Fruit fly (Drosophila melanogaster) whole organism, embryonic: Measurements from ENCODE around the gene witty.

Experiments used
- Abd-B ChIP-seq: fragments of 200-800 bp; sonication (Bioruptor generic); optimal IDR thresholded peaks from 2 replicates; lab custom pipeline; 2018; ENCODE audit warnings: missing biosample characterization, mild to moderate bottlenecking, missing genetic modification characterization, moderate library complexity
- Atf6 ChIP-seq: fragments of 200-800 bp; sonication (Bioruptor generic); IDR thresholded peaks from 2 replicates; pipeline ENCODE4 v1.3.6; 2022; ENCODE audit warnings: missing biosample characterization, missing genetic modification characterization
- C15 ChIP-seq: fragments of 200-800 bp; sonication (Bioruptor generic); IDR thresholded peaks from 3 replicates; pipeline ENCODE4 v1.3.6; 2022; ENCODE audit warnings: missing biosample characterization, missing genetic modification characterization
- CG10462 ChIP-seq: fragments of 200-800 bp; sonication (Bioruptor generic); optimal IDR thresholded peaks from 2 replicates; lab custom pipeline; 2016; ENCODE audit warnings: missing biosample characterization, missing genetic modification characterization
- CG1233 ChIP-seq: fragments of 200-800 bp; sonication (Bioruptor generic); optimal IDR thresholded peaks from 4 replicates; lab custom pipeline; 2018; ENCODE audit warnings: missing biosample characterization, mild to moderate bottlenecking, missing genetic modification characterization
- CG13123 ChIP-seq: fragments of 200-800 bp; sonication (Bioruptor generic); optimal IDR thresholded peaks from 2 replicates; lab custom pipeline; 2016; ENCODE audit warnings: missing biosample characterization, missing genetic modification characterization
- CG14441 ChIP-seq: fragments of 200-800 bp; sonication (Bioruptor generic); IDR thresholded peaks from 2 replicates; pipeline ENCODE4 v1.3.6; 2022; ENCODE audit warnings: missing biosample characterization, missing genetic modification characterization
- CG14860 ChIP-seq: fragments of 200-800 bp; sonication (Bioruptor generic); IDR thresholded peaks from 3 replicates; pipeline ENCODE4 v1.3.6; 2022; ENCODE audit warnings: missing biosample characterization, missing genetic modification characterization; ENCODE audit not compliant: partially characterized antibody
- CG1529 ChIP-seq: fragments of 200-800 bp; sonication (Bioruptor generic); optimal IDR thresholded peaks from 3 replicates; lab custom pipeline; 2018; ENCODE audit warnings: missing biosample characterization, missing genetic modification characterization
- CG16815 ChIP-seq: fragments of 200-800 bp; sonication (Bioruptor generic); optimal IDR thresholded peaks from 3 replicates; lab custom pipeline; 2017; ENCODE audit warnings: missing biosample characterization, mild to moderate bottlenecking, missing genetic modification characterization
- CG17829 ChIP-seq: fragments of 200-800 bp; optimal IDR thresholded peaks from 2 replicates; lab custom pipeline; 2019; ENCODE audit warnings: missing biosample characterization, mild to moderate bottlenecking, missing genetic modification characterization, moderate library complexity
- CG1832 ChIP-seq: fragments of 200-800 bp; sonication (Bioruptor generic); optimal IDR thresholded peaks from 2 replicates; lab custom pipeline; 2017; ENCODE audit warnings: missing biosample characterization, mild to moderate bottlenecking, missing genetic modification characterization, inconsistent platforms
- CG2889 ChIP-seq: fragments of 200-800 bp; sonication (Bioruptor generic); IDR thresholded peaks from 3 replicates; pipeline ENCODE4 v1.3.6; 2022; ENCODE audit warnings: missing biosample characterization, missing genetic modification characterization
- CG31388 ChIP-seq: fragments of 200-800 bp; sonication (Bioruptor generic); optimal IDR thresholded peaks from 2 replicates; lab custom pipeline; 2016; ENCODE audit warnings: missing biosample characterization, missing genetic modification characterization
- CG3726 ChIP-seq: fragments of 200-800 bp; sonication (Bioruptor generic); IDR thresholded peaks from 3 replicates; pipeline ENCODE4, ENCODE4 v1.3.6; 2022; ENCODE audit warnings: missing biosample characterization, missing genetic modification characterization
- CG3847 ChIP-seq: fragments of 200-800 bp; sonication (Bioruptor generic); IDR thresholded peaks from 2 replicates; pipeline ENCODE4 v1.3.6; 2022; ENCODE audit warnings: missing biosample characterization, missing genetic modification characterization
- CG6175 ChIP-seq: fragments of 200-800 bp; sonication (Bioruptor generic); IDR thresholded peaks from 3 replicates; pipeline ENCODE4 v1.3.6; 2022; ENCODE audit warnings: missing biosample characterization, missing genetic modification characterization
- CG7271 ChIP-seq: fragments of 200-800 bp; sonication (Bioruptor generic); optimal IDR thresholded peaks from 2 replicates; lab custom pipeline; 2018; ENCODE audit warnings: missing biosample characterization, mild to moderate bottlenecking, missing genetic modification characterization, moderate library complexity
- CG9797 ChIP-seq: fragments of 200-800 bp; sonication (Bioruptor generic); optimal IDR thresholded peaks from 3 replicates; lab custom pipeline; 2018; ENCODE audit warnings: missing biosample characterization, mild to moderate bottlenecking, missing genetic modification characterization
- CrebB ChIP-seq: fragments of 200-800 bp; sonication (Bioruptor generic); optimal IDR thresholded peaks from 3 replicates; lab custom pipeline; 2018; ENCODE audit warnings: missing biosample characterization, mild to moderate bottlenecking, missing genetic modification characterization
- Dip2 ChIP-seq: fragments of 200-800 bp; sonication (Bioruptor generic); IDR thresholded peaks from 2 replicates; pipeline ENCODE4 v1.3.6; 2022; ENCODE audit warnings: missing biosample characterization, missing genetic modification characterization
- ERR ChIP-seq: fragments of 200-800 bp; sonication (Bioruptor generic); optimal IDR thresholded peaks from 2 replicates; lab custom pipeline; 2016; ENCODE audit warnings: missing biosample characterization, missing genetic modification characterization
- GATAe ChIP-seq: fragments of 200-800 bp; sonication (Bioruptor generic); conservative IDR thresholded peaks from 2 replicates; pipeline ENCODE4 v1.3.6; 2022; ENCODE audit warnings: missing biosample characterization, missing genetic modification characterization
- Hey ChIP-seq: fragments of 200-800 bp; sonication (Bioruptor generic); optimal IDR thresholded peaks from 3 replicates; lab custom pipeline; 2018; ENCODE audit warnings: missing biosample characterization, mild to moderate bottlenecking, missing genetic modification characterization
- Hr78 ChIP-seq, 2 experiments: fragments of 200-800 bp in 1 of 2; fragments of >200 bp in 1 of 2; sonication (Bioruptor generic) in 1 of 2; optimal IDR thresholded peaks; 2 replicates each; lab custom pipeline; 2017 to 2019; ENCODE audit warnings: missing biosample characterization in 2 of 2, missing genetic modification characterization in 2 of 2, mild to moderate bottlenecking in 1 of 2, moderate library complexity in 1 of 2
- Max ChIP-seq: fragments of 200-800 bp; sonication (Bioruptor generic); optimal IDR thresholded peaks from 2 replicates; lab custom pipeline; 2016; ENCODE audit warnings: missing biosample characterization, mild to moderate bottlenecking, missing genetic modification characterization
- Med ChIP-seq: fragments of 200-800 bp; sonication (Bioruptor generic); peaks from one replicate; lab custom pipeline; 2016; ENCODE audit warnings: missing biosample characterization, missing genetic modification characterization, mild to moderate bottlenecking, inconsistent platforms, moderate library complexity
- Neu2 ChIP-seq: fragments of 200-800 bp; sonication (Bioruptor generic); optimal IDR thresholded peaks from 3 replicates; lab custom pipeline; 2016; ENCODE audit warnings: missing biosample characterization, missing genetic modification characterization, borderline replicate concordance
- Nf-YC ChIP-seq: fragments of 200-800 bp; optimal IDR thresholded peaks from 3 replicates; lab custom pipeline; 2019; ENCODE audit warnings: missing biosample characterization, mild to moderate bottlenecking, missing genetic modification characterization, moderate library complexity
- NfI ChIP-seq: fragments of 200-800 bp; sonication (Bioruptor generic); optimal IDR thresholded peaks from 3 replicates; lab custom pipeline; 2018; ENCODE audit warnings: missing biosample characterization, mild to moderate bottlenecking, missing genetic modification characterization, moderate library complexity
- Oaz ChIP-seq: fragments of 200-800 bp; sonication (Bioruptor generic); IDR thresholded peaks from 2 replicates; pipeline ENCODE4 v1.3.6; 2022; ENCODE audit warnings: missing biosample characterization, missing genetic modification characterization
- Scr ChIP-seq: fragments of 200-800 bp; sonication (Bioruptor generic); IDR thresholded peaks from 2 replicates; pipeline ENCODE4 v1.3.6; 2022; ENCODE audit warnings: missing biosample characterization, missing genetic modification characterization; ENCODE audit not compliant: partially characterized antibody
- al ChIP-seq: fragments of 200-800 bp; sonication (Bioruptor generic); IDR thresholded peaks from 2 replicates; pipeline ENCODE4 v1.3.6; 2022; ENCODE audit warnings: missing biosample characterization, missing genetic modification characterization
- dm ChIP-seq: fragments of 200-800 bp; sonication (Bioruptor generic); optimal IDR thresholded peaks from 3 replicates; lab custom pipeline; 2016; ENCODE audit warnings: missing biosample characterization, missing genetic modification characterization
- ems ChIP-seq: fragments of 200-800 bp; sonication (Bioruptor generic); optimal IDR thresholded peaks from 3 replicates; lab custom pipeline; 2016; ENCODE audit warnings: missing biosample characterization, missing genetic modification characterization
- fru ChIP-seq: fragments of >200 bp; optimal IDR thresholded peaks from 2 replicates; lab custom pipeline; 2017
- gce ChIP-seq: fragments of 200-800 bp; sonication (Bioruptor generic); IDR thresholded peaks from 3 replicates; pipeline ENCODE4 v1.3.6; 2022; ENCODE audit warnings: missing biosample characterization, missing genetic modification characterization
- h ChIP-seq: fragments of >200 bp; optimal IDR thresholded peaks from 2 replicates; lab custom pipeline; 2017
- hb ChIP-seq: fragments of 200-800 bp; sonication (Bioruptor generic); IDR thresholded peaks from 3 replicates; pipeline ENCODE4 v1.3.6; 2022; ENCODE audit warnings: missing biosample characterization, missing genetic modification characterization; ENCODE audit not compliant: partially characterized antibody
- hth ChIP-seq: fragments of >200 bp; optimal IDR thresholded peaks from 2 replicates; lab custom pipeline; 2017; ENCODE audit warnings: inconsistent platforms
- kay ChIP-seq: fragments of 200-800 bp; sonication (Bioruptor generic); optimal IDR thresholded peaks from 2 replicates; lab custom pipeline; 2016; ENCODE audit warnings: missing biosample characterization, missing genetic modification characterization
- mam ChIP-seq: fragments of 200-800 bp; sonication (Bioruptor generic); optimal IDR thresholded peaks from 3 replicates; lab custom pipeline; 2016; ENCODE audit warnings: missing biosample characterization, missing genetic modification characterization
- odd ChIP-seq: fragments of 200-800 bp; sonication (Bioruptor generic); optimal IDR thresholded peaks from 2 replicates; lab custom pipeline; 2017; ENCODE audit warnings: missing biosample characterization, mild to moderate bottlenecking, missing genetic modification characterization
- p53 ChIP-seq: fragments of 200-800 bp; sonication (Bioruptor generic); optimal IDR thresholded peaks from 2 replicates; lab custom pipeline; 2016; ENCODE audit warnings: missing biosample characterization, missing genetic modification characterization
- pho ChIP-seq: fragments of 200-800 bp; sonication (Bioruptor generic); optimal IDR thresholded peaks from 2 replicates; lab custom pipeline; 2016; ENCODE audit warnings: missing biosample characterization, missing genetic modification characterization
- psq ChIP-seq: fragments of 200-800 bp; sonication (Bioruptor generic); optimal IDR thresholded peaks from 2 replicates; lab custom pipeline; 2017; ENCODE audit warnings: missing biosample characterization, missing genetic modification characterization
- pum ChIP-seq: fragments of 200-800 bp; sonication (Bioruptor generic); optimal IDR thresholded peaks from 2 replicates; lab custom pipeline; 2016; ENCODE audit warnings: missing biosample characterization, missing genetic modification characterization
- sima ChIP-seq: fragments of 200-800 bp; sonication (Bioruptor generic); optimal IDR thresholded peaks from 2 replicates; lab custom pipeline; 2016; ENCODE audit warnings: missing biosample characterization, missing genetic modification characterization
- sob ChIP-seq: fragments of 200-800 bp; sonication (Bioruptor generic); IDR thresholded peaks from 2 replicates; pipeline ENCODE4 v1.3.6; 2022; ENCODE audit warnings: missing biosample characterization, missing genetic modification characterization
- sr ChIP-seq: fragments of 200-800 bp; sonication (Bioruptor generic); IDR thresholded peaks from 3 replicates; pipeline ENCODE4 v1.3.6; 2022; ENCODE audit warnings: missing biosample characterization, missing genetic modification characterization
- tll ChIP-seq, 2 experiments: fragments of 200-800 bp in 1 of 2; fragments of >200 bp in 1 of 2; sonication (Bioruptor generic) in 1 of 2; optimal IDR thresholded peaks; 2 replicates each; lab custom pipeline; 2017 to 2019; ENCODE audit warnings: missing biosample characterization in 2 of 2, missing genetic modification characterization in 2 of 2, mild to moderate bottlenecking in 1 of 2, moderate library complexity in 1 of 2
- zen2 ChIP-seq: fragments of 200-800 bp; sonication (Bioruptor generic); IDR thresholded peaks from 3 replicates; pipeline ENCODE4 v1.3.6; 2022; ENCODE audit warnings: missing biosample characterization, missing genetic modification characterization; ENCODE audit not compliant: partially characterized antibody

witty gene

dm6 chr2L:8382646-8383045, 44.6 kb downstream of the witty start, which contains the start of the genes CG13392 and Rcd4 (continued):
- TF ChIP-seq kay (GFP tag; lab: Kevin White, UChicago) (peak; percentile 4), CG1233 (GFP tag; lab: Kevin White, UChicago) (peak; percentile 19), C15 (GFP tag; lab: Robert Waterston, UW) (no peak), CG2889 (GFP tag; lab: Robert Waterston, UW) (no peak), CG6175 (GFP tag; lab: Robert Waterston, UW) (no peak), Med (peak; percentile 97), tll (GFP tag; optimal IDR thresholded peaks at IDR 0.05; lab: Kevin White, UChicago) (no peak), Max (peak; percentile 6), Dip2 (GFP tag; lab: Robert Waterston, UW) (no peak), hth (lab: Kevin White, UChicago) (no peak), ERR (GFP tag; lab: Kevin White, UChicago) (peak; percentile 81), gce (GFP tag; lab: Robert Waterston, UW) (no peak), fru (lab: Kevin White, UChicago) (no peak), CG13123 (GFP tag; lab: Kevin White, UChicago) (no peak), CG3726 (no peak), Nf-YC (tag; lab: Kevin White, UChicago) (peak; percentile 17), CG1832 (GFP tag; lab: Kevin White, UChicago) (no peak), h (no peak), sima (GFP tag; lab: Kevin White, UChicago) (no peak), zen2 (GFP tag; lab: Robert Waterston, UW) (peak; percentile 72; the same call in 2 of the 3 replicates), CG14441 (GFP tag; lab: Robert Waterston, UW) (peak; percentile 36; the same call in 1 of the 2 replicates), CG3847 (GFP tag; lab: Robert Waterston, UW) (peak; percentile 79), Oaz (GFP tag; lab: Robert Waterston, UW) (no peak), CG9797 (GFP tag; lab: Kevin White, UChicago) (peak; percentile 33), sr (GFP tag; lab: Robert Waterston, UW) (no peak), al (peak; percentile 24; the same call in 1 of the 2 replicates), p53 (GFP tag; lab: Kevin White, UChicago) (peak; percentile 26), NfI (GFP tag; lab: Kevin White, UChicago) (peak; percentile 72), Neu2 (GFP tag; lab: Kevin White, UChicago) (no peak), ems (peak; percentile 67), Hey (tag; lab: Kevin White, UChicago) (no peak), hb (GFP tag; lab: Robert Waterston, UW) (peak; percentile 31; the same call in 1 of the 3 replicates), odd (GFP tag; lab: Kevin White, UChicago) (no peak), mam (GFP tag; lab: Kevin White, UChicago) (peak; percentile 84), psq (GFP tag; lab: Kevin White, UChicago) (peak; percentile 9), Hr78 (GFP tag; optimal IDR thresholded peaks at IDR 0.05; lab: Kevin White, UChicago) (no peak), CG17829 (tag; lab: Kevin White, UChicago) (peak; percentile 70), Scr (GFP tag; lab: Robert Waterston, UW) (peak; percentile 64), CG31388 (GFP tag; lab: Kevin White, UChicago) (no peak), CG14860 (GFP tag; lab: Robert Waterston, UW) (peak; percentile 44; the same call in 2 of the 3 replicates), Atf6 (GFP tag; lab: Robert Waterston, UW) (no peak), sob (GFP tag; lab: Robert Waterston, UW) (peak; percentile 91), GATAe (GFP tag; lab: Robert Waterston, UW) (no peak), CG16815 (peak; percentile 24), pum (peak; percentile 61), dm (peak; percentile 48), pho (GFP tag; lab: Kevin White, UChicago) (peak; percentile 79), CG7271 (tag; lab: Kevin White, UChicago) (peak; percentile 70), Abd-B (GFP tag; lab: Kevin White, UChicago) (no peak), CrebB (tag; lab: Kevin White, UChicago) (peak; percentile 50), CG10462 (GFP tag; lab: Kevin White, UChicago) (no peak), CG1529 (GFP tag; lab: Kevin White, UChicago) (peak; percentile 37)
